Fruit fly (Drosophila melanogaster) whole organism, embryonic: ENCODE data around the gene esc.

Source experiments
- Awh ChIP-seq: fragments of 200-800 bp; sonication (Bioruptor generic); IDR thresholded peaks from 2 replicates; pipeline ENCODE4, ENCODE4 v1.3.6; 2022; ENCODE audit warnings: missing biosample characterization, missing genetic modification characterization
- BEAF-32 ChIP-seq: fragments of 200-800 bp; sonication (Bioruptor generic); optimal IDR thresholded peaks from 3 replicates; lab custom pipeline; 2017; ENCODE audit warnings: missing biosample characterization, missing genetic modification characterization, mild to moderate bottlenecking, moderate library complexity, missing genetic modification reagents
- CG10147 ChIP-seq: fragments of 200-800 bp; sonication (Bioruptor generic); optimal IDR thresholded peaks from 2 replicates; lab custom pipeline; 2019; ENCODE audit warnings: missing biosample characterization, mild to moderate bottlenecking, missing genetic modification characterization, moderate library complexity
- CG10267 ChIP-seq: fragments of 200-800 bp; sonication (Bioruptor generic); optimal IDR thresholded peaks from 2 replicates; lab custom pipeline; 2018; ENCODE audit warnings: missing biosample characterization, mild to moderate bottlenecking, missing genetic modification characterization, moderate library complexity
- CG10462 ChIP-seq: fragments of 200-800 bp; sonication (Bioruptor generic); optimal IDR thresholded peaks from 2 replicates; lab custom pipeline; 2016; ENCODE audit warnings: missing biosample characterization, missing genetic modification characterization
- CG14667 ChIP-seq: fragments of 200-800 bp; sonication (Bioruptor generic); IDR thresholded peaks from 2 replicates; pipeline ENCODE4 v1.3.6; 2022; ENCODE audit warnings: missing biosample characterization, missing genetic modification characterization
- CG14860 ChIP-seq: fragments of 200-800 bp; sonication (Bioruptor generic); IDR thresholded peaks from 3 replicates; pipeline ENCODE4 v1.3.6; 2022; ENCODE audit warnings: missing biosample characterization, missing genetic modification characterization; ENCODE audit not compliant: partially characterized antibody
- CG17328 ChIP-seq: fragments of 200-800 bp; sonication (Bioruptor generic); IDR thresholded peaks from 2 replicates; pipeline ENCODE4 v1.3.6; 2022; ENCODE audit warnings: missing biosample characterization, missing genetic modification characterization
- CG18619 ChIP-seq: fragments of 200-800 bp; sonication (Bioruptor generic); optimal IDR thresholded peaks from 3 replicates; lab custom pipeline; 2017; ENCODE audit warnings: missing biosample characterization, mild to moderate bottlenecking, missing genetic modification characterization
- CG2120 ChIP-seq: fragments of 200-800 bp; sonication (Bioruptor generic); optimal IDR thresholded peaks from 3 replicates; lab custom pipeline; 2016; ENCODE audit warnings: missing biosample characterization, missing genetic modification characterization
- CG33213 ChIP-seq: fragments of 200-800 bp; sonication (Bioruptor generic); optimal IDR thresholded peaks from 3 replicates; lab custom pipeline; 2016; ENCODE audit warnings: missing biosample characterization, missing genetic modification characterization
- CG3995 ChIP-seq: fragments of 200-800 bp; sonication (Bioruptor generic); optimal IDR thresholded peaks from 3 replicates; lab custom pipeline; 2016; ENCODE audit warnings: missing biosample characterization, missing genetic modification characterization
- CG6654 ChIP-seq: fragments of 200-800 bp; sonication (Bioruptor generic); optimal IDR thresholded peaks from 2 replicates; lab custom pipeline; 2017; ENCODE audit warnings: missing biosample characterization, mild to moderate bottlenecking, missing genetic modification characterization
- CG7271 ChIP-seq: fragments of 200-800 bp; sonication (Bioruptor generic); optimal IDR thresholded peaks from 2 replicates; lab custom pipeline; 2018; ENCODE audit warnings: missing biosample characterization, mild to moderate bottlenecking, missing genetic modification characterization, moderate library complexity
- CG7745 ChIP-seq: fragments of 200-800 bp; sonication (Bioruptor generic); optimal IDR thresholded peaks from 2 replicates; lab custom pipeline; 2018; ENCODE audit warnings: missing biosample characterization, mild to moderate bottlenecking, missing genetic modification characterization, moderate library complexity
- CG7987 ChIP-seq: fragments of 200-800 bp; sonication (Bioruptor generic); optimal IDR thresholded peaks from 2 replicates; lab custom pipeline; 2018; ENCODE audit warnings: missing biosample characterization, mild to moderate bottlenecking, missing genetic modification characterization, moderate library complexity
- CG8281 ChIP-seq: fragments of 200-800 bp; sonication (Bioruptor generic); optimal IDR thresholded peaks from 2 replicates; lab custom pipeline; 2018; ENCODE audit warnings: missing biosample characterization, mild to moderate bottlenecking, missing genetic modification characterization, moderate library complexity
- CG8388 ChIP-seq: fragments of 200-800 bp; sonication (Bioruptor generic); optimal IDR thresholded peaks from 2 replicates; lab custom pipeline; 2019; ENCODE audit warnings: missing biosample characterization, mild to moderate bottlenecking, missing genetic modification characterization, moderate library complexity
- CG8944 ChIP-seq: fragments of 200-800 bp; sonication (Bioruptor generic); optimal IDR thresholded peaks from 3 replicates; lab custom pipeline; 2016; ENCODE audit warnings: missing biosample characterization, missing genetic modification characterization
- CG9727 ChIP-seq: fragments of 200-800 bp; sonication (Bioruptor generic); optimal IDR thresholded peaks from 3 replicates; lab custom pipeline; 2017; ENCODE audit warnings: missing biosample characterization, mild to moderate bottlenecking, missing genetic modification characterization
- CG9876 ChIP-seq: fragments of 200-800 bp; sonication (Bioruptor generic); optimal IDR thresholded peaks from 2 replicates; lab custom pipeline; 2016; ENCODE audit warnings: missing biosample characterization, missing genetic modification characterization
- D19A ChIP-seq: fragments of 200-800 bp; optimal IDR thresholded peaks from 3 replicates; lab custom pipeline; 2019; ENCODE audit warnings: missing biosample characterization, mild to moderate bottlenecking, missing genetic modification characterization, moderate library complexity
- Doc2 ChIP-seq: fragments of 200-800 bp; sonication (Bioruptor generic); IDR thresholded peaks from 2 replicates; pipeline ENCODE4 v1.3.6; 2022; ENCODE audit warnings: missing biosample characterization, missing genetic modification characterization
- Fer1 ChIP-seq: fragments of 200-800 bp; sonication (Bioruptor generic); optimal IDR thresholded peaks from 2 replicates; lab custom pipeline; 2017; ENCODE audit warnings: missing biosample characterization, mild to moderate bottlenecking, missing genetic modification characterization
- Hsf ChIP-seq: fragments of 200-800 bp; sonication (Bioruptor generic); optimal IDR thresholded peaks from 3 replicates; lab custom pipeline; 2016; ENCODE audit warnings: missing biosample characterization, missing genetic modification characterization
- MTF-1 ChIP-seq: fragments of 200-800 bp; sonication (Bioruptor generic); optimal IDR thresholded peaks from 2 replicates; lab custom pipeline; 2018; ENCODE audit warnings: missing biosample characterization, mild to moderate bottlenecking, missing genetic modification characterization, borderline replicate concordance
- Mad ChIP-seq: fragments of 200-800 bp; sonication (Bioruptor generic); optimal IDR thresholded peaks from 2 replicates; lab custom pipeline; 2016; ENCODE audit warnings: missing biosample characterization, missing genetic modification characterization
- Med ChIP-seq: fragments of 200-800 bp; sonication (Bioruptor generic); peaks from one replicate; lab custom pipeline; 2016; ENCODE audit warnings: missing biosample characterization, missing genetic modification characterization, mild to moderate bottlenecking, inconsistent platforms, moderate library complexity
- Meics ChIP-seq: fragments of 200-800 bp; sonication (Bioruptor generic); optimal IDR thresholded peaks from 2 replicates; lab custom pipeline; 2017; ENCODE audit warnings: missing biosample characterization, mild to moderate bottlenecking, missing genetic modification characterization
- Mes4 ChIP-seq: fragments of 200-800 bp; sonication (Bioruptor generic); optimal IDR thresholded peaks from 2 replicates; lab custom pipeline; 2016; ENCODE audit warnings: missing biosample characterization, missing genetic modification characterization
- NC2β ChIP-seq: fragments of 200-800 bp; sonication (Bioruptor generic); optimal IDR thresholded peaks from 2 replicates; lab custom pipeline; 2016; ENCODE audit warnings: missing biosample characterization, missing genetic modification characterization
- Oaz ChIP-seq: fragments of 200-800 bp; sonication (Bioruptor generic); IDR thresholded peaks from 2 replicates; pipeline ENCODE4 v1.3.6; 2022; ENCODE audit warnings: missing biosample characterization, missing genetic modification characterization
- Vsx1 ChIP-seq: fragments of 200-800 bp; sonication (Bioruptor generic); optimal IDR thresholded peaks from 2 replicates; lab custom pipeline; 2017; ENCODE audit warnings: missing biosample characterization, mild to moderate bottlenecking, missing genetic modification characterization, missing genetic modification reagents
- ab ChIP-seq: fragments of 200-800 bp; sonication (Bioruptor generic); optimal IDR thresholded peaks from 2 replicates; lab custom pipeline; 2016; ENCODE audit warnings: missing biosample characterization, missing genetic modification characterization
- al ChIP-seq: fragments of 200-800 bp; sonication (Bioruptor generic); IDR thresholded peaks from 2 replicates; pipeline ENCODE4 v1.3.6; 2022; ENCODE audit warnings: missing biosample characterization, missing genetic modification characterization
- bcd ChIP-seq: fragments of 200-800 bp; sonication (Bioruptor generic); optimal IDR thresholded peaks from 2 replicates; lab custom pipeline; 2017; ENCODE audit warnings: missing biosample characterization, mild to moderate bottlenecking, missing genetic modification characterization
- bowl ChIP-seq: fragments of 200-800 bp; sonication (Bioruptor generic); IDR thresholded peaks from 2 replicates; pipeline ENCODE4 v1.3.6; 2022; ENCODE audit warnings: missing biosample characterization, missing genetic modification characterization
- bsh ChIP-seq, 2 experiments: fragments of 200-800 bp; sonication (Bioruptor generic); optimal IDR thresholded peaks; 2 replicates each; lab custom pipeline; 2017 to 2018; ENCODE audit warnings: mild to moderate bottlenecking in 2 of 2, missing biosample characterization in 2 of 2, missing genetic modification characterization in 2 of 2, moderate library complexity in 1 of 2
- cad ChIP-seq: fragments of >200 bp; optimal IDR thresholded peaks from 2 replicates; lab custom pipeline; 2017; ENCODE audit warnings: missing biosample characterization, missing genetic modification characterization
- caup ChIP-seq: fragments of 200-800 bp; sonication (Bioruptor generic); optimal IDR thresholded peaks from 3 replicates; lab custom pipeline; 2017; ENCODE audit warnings: missing biosample characterization, mild to moderate bottlenecking, missing genetic modification characterization, moderate library complexity; ENCODE audit not compliant: severe bottlenecking
- crp ChIP-seq, 2 experiments: fragments of 200-800 bp; sonication (Bioruptor generic); optimal IDR thresholded peaks; 2 replicates in 1 of 2; 3 replicates in 1 of 2; lab custom pipeline; 2017; ENCODE audit warnings: missing biosample characterization in 2 of 2, missing genetic modification characterization in 2 of 2, mild to moderate bottlenecking in 1 of 2, moderate library complexity in 1 of 2
- ems ChIP-seq: fragments of 200-800 bp; sonication (Bioruptor generic); optimal IDR thresholded peaks from 3 replicates; lab custom pipeline; 2016; ENCODE audit warnings: missing biosample characterization, missing genetic modification characterization
- gcm ChIP-seq: fragments of 200-800 bp; sonication (Bioruptor generic); optimal IDR thresholded peaks from 2 replicates; lab custom pipeline; 2019; ENCODE audit warnings: missing biosample characterization, mild to moderate bottlenecking, missing genetic modification characterization, moderate library complexity
- grau ChIP-seq: fragments of 200-800 bp; optimal IDR thresholded peaks from 3 replicates; lab custom pipeline; 2019; ENCODE audit warnings: missing biosample characterization, mild to moderate bottlenecking, missing genetic modification characterization, moderate library complexity
- gsb-n ChIP-seq: fragments of 200-800 bp; sonication (Bioruptor generic); optimal IDR thresholded peaks from 3 replicates; lab custom pipeline; 2018; ENCODE audit warnings: missing biosample characterization, mild to moderate bottlenecking, missing genetic modification characterization
- kah ChIP-seq: fragments of 200-800 bp; sonication (Bioruptor generic); optimal IDR thresholded peaks from 2 replicates; lab custom pipeline; 2018; ENCODE audit warnings: missing biosample characterization, mild to moderate bottlenecking, missing genetic modification characterization
- lab ChIP-seq: fragments of 200-800 bp; sonication (Bioruptor generic); optimal IDR thresholded peaks from 3 replicates; lab custom pipeline; 2017; ENCODE audit warnings: missing biosample characterization, missing genetic modification characterization, mild to moderate bottlenecking, moderate library complexity, missing genetic modification reagents
- sna ChIP-seq: fragments of 200-800 bp; sonication (Bioruptor generic); IDR thresholded peaks from 2 replicates; pipeline ENCODE4 v1.3.6; 2022; ENCODE audit warnings: missing biosample characterization, missing genetic modification characterization; ENCODE audit not compliant: partially characterized antibody
- sob ChIP-seq: fragments of 200-800 bp; sonication (Bioruptor generic); IDR thresholded peaks from 2 replicates; pipeline ENCODE4 v1.3.6; 2022; ENCODE audit warnings: missing biosample characterization, missing genetic modification characterization
- vfl ChIP-seq: fragments of 200-800 bp; sonication (Bioruptor generic); optimal IDR thresholded peaks from 2 replicates; lab custom pipeline; 2016; ENCODE audit warnings: missing biosample characterization, missing genetic modification characterization

The esc gene

dm6 chr2L:11845159-11845788 lies 16.1 kb upstream of the esc start (continued):
- TF ChIP-seq CG33213 (GFP tag; lab: Kevin White, UChicago) (no peak), CG8388 (no peak), CG17328 (GFP tag; lab: Robert Waterston, UW) (no peak), gcm (GFP tag; lab: Kevin White, UChicago) (no peak), vfl (GFP tag; lab: Kevin White, UChicago) (no peak), CG9727 (GFP tag; lab: Kevin White, UChicago) (no peak), CG8281 (no peak), bsh (GFP tag; optimal IDR thresholded peaks at IDR 0.05; lab: Kevin White, UChicago) (no peak), cad (GFP tag; lab: Kevin White, UChicago) (no peak), al (GFP tag; lab: Robert Waterston, UW) (no peak), CG2120 (GFP tag; lab: Kevin White, UChicago) (peak; percentile 1), D19A (tag; lab: Kevin White, UChicago) (no peak), CG10267 (tag; lab: Kevin White, UChicago) (no peak), CG10147 (GFP tag; lab: Kevin White, UChicago) (no peak), NC2β (GFP tag; lab: Kevin White, UChicago) (no peak), Mes4 (no peak), BEAF-32 (GFP tag; lab: Kevin White, UChicago) (no peak), Vsx1 (peak; percentile 19), CG18619 (GFP tag; lab: Kevin White, UChicago) (peak; percentile 32), sob (GFP tag; lab: Robert Waterston, UW) (peak; percentile 30; the same call in 1 of the 2 replicates), ems (GFP tag; lab: Kevin White, UChicago) (no peak), Fer1 (GFP tag; lab: Kevin White, UChicago) (peak; percentile 27), lab (GFP tag; lab: Kevin White, UChicago) (peak; percentile 48), CG10462 (GFP tag; lab: Kevin White, UChicago) (no peak), ab (GFP tag; lab: Kevin White, UChicago) (no peak), CG7987 (GFP tag; lab: Kevin White, UChicago) (peak; percentile 33), Awh (GFP tag; lab: Robert Waterston, UW) (peak; percentile 57; the same call in 1 of the 2 replicates), CG3995 (no peak), CG14860 (no peak), grau (no peak), Meics (GFP tag; lab: Kevin White, UChicago) (peak; percentile 87), caup (GFP tag; lab: Kevin White, UChicago) (peak; percentile 38), sna (no peak), CG7745 (tag; lab: Kevin White, UChicago) (no peak), kah (GFP tag; lab: Kevin White, UChicago) (no peak), Doc2 (GFP tag; lab: Robert Waterston, UW) (no peak), CG14667 (no peak), MTF-1 (peak; percentile 1), crp (GFP tag; optimal IDR thresholded peaks at IDR 0.05; lab: Kevin White, UChicago) (no peak), CG7271 (no peak), Oaz (GFP tag; lab: Robert Waterston, UW) (no peak), bcd (no peak), Hsf (no peak), CG9876 (no peak), gsb-n (no peak), CG6654 (GFP tag; lab: Kevin White, UChicago) (no peak), bowl (GFP tag; lab: Robert Waterston, UW) (no peak), Mad (no peak), Med (peak; percentile 81), CG8944 (GFP tag; lab: Kevin White, UChicago) (no peak)
